Worm (Caenorhabditis elegans): ENCODE measurements around the gene famh-161.

famh-161 gene

ce11 chrV:20506542-20506941, 27.4 kb downstream of the famh-161 start:
- TF ChIP-seq ztf-23 (GFP tag; IDR thresholded peaks at IDR 0.05) (no peak), med-1 (GFP tag; optimal IDR thresholded peaks at IDR 0.05; ENCODE audit: insufficient read depth) (no peak), tab-1 (GFP tag; IDR thresholded peaks at IDR 0.05) (no peak), flt-1 (GFP tag; IDR thresholded peaks at IDR 0.05) (no peak), klf-2 (GFP tag; conservative IDR thresholded peaks at IDR 0.05) (no peak), ref-1 (GFP tag; conservative IDR thresholded peaks at IDR 0.05) (no peak), cog-1 (tag; optimal IDR thresholded peaks at IDR 0.05) (no peak), ztf-29 (GFP tag; IDR thresholded peaks at IDR 0.05) (no peak), T22C8.4 (GFP tag; IDR thresholded peaks at IDR 0.05) (no peak)

ce11 chrV:20504997-20505396, 29.0 kb downstream of the famh-161 start, which contains the start of gene Y38H6C.4:
Gene Y38H6C.4 (minus strand): TSS chrV:20505097.
- no peak for TF ChIP-seq T22C8.4 (GFP tag; IDR thresholded peaks at IDR 0.05)

- TF ChIP-seq T22C8.4 (GFP tag; IDR thresholded peaks at IDR 0.05): no peak
- TF ChIP-seq flt-1 (GFP tag; IDR thresholded peaks at IDR 0.05): no peak
- TF ChIP-seq ztf-23 (GFP tag; IDR thresholded peaks at IDR 0.05): no peak
- no peak for TF ChIP-seq tab-1 (GFP tag; IDR thresholded peaks at IDR 0.05)
- no peak for TF ChIP-seq cog-1 (tag; optimal IDR thresholded peaks at IDR 0.05)
- no peak for TF ChIP-seq klf-2 (GFP tag; conservative IDR thresholded peaks at IDR 0.05)
- TF ChIP-seq med-1 (GFP tag; optimal IDR thresholded peaks at IDR 0.05; ENCODE audit: insufficient read depth): no peak
- TF ChIP-seq ref-1 (GFP tag; conservative IDR thresholded peaks at IDR 0.05): no peak
- no peak for TF ChIP-seq ztf-29 (GFP tag; IDR thresholded peaks at IDR 0.05)
Observed at ce11 chrV:20500405-20500804, 33.6 kb downstream of the famh-161 start, which contains the start of gene dct-14. Gene dct-14 (minus strand): TSS chrV:20500505.

- TF ChIP-seq klf-2 (GFP tag; conservative IDR thresholded peaks at IDR 0.05) (no peak), tab-1 (GFP tag; IDR thresholded peaks at IDR 0.05) (no peak), ztf-29 (GFP tag; IDR thresholded peaks at IDR 0.05) (no peak), T22C8.4 (GFP tag; IDR thresholded peaks at IDR 0.05) (no peak)
Observed at ce11 chrV:20499642-20500041, 34.3 kb downstream of the famh-161 start.

ce11 chrV:20498980-20499379, 35.0 kb downstream of the famh-161 start, which contains the start of gene dct-16:
Gene dct-16 (minus strand): TSS chrV:20499057.
- TF ChIP-seq cog-1 (tag; optimal IDR thresholded peaks at IDR 0.05): no peak
- TF ChIP-seq ztf-23 (GFP tag; IDR thresholded peaks at IDR 0.05): no peak

- no peak for TF ChIP-seq ztf-23 (GFP tag; IDR thresholded peaks at IDR 0.05)
Observed at ce11 chrV:20497537-20497936, 36.4 kb downstream of the famh-161 start.

ce11 chrV:20493271-20494231, 40.4 kb downstream of the famh-161 start, which contains the start of gene B0250.5:
Gene B0250.5 (plus strand): TSS chrV:20493924.
- TF ChIP-seq klf-2 (GFP tag; conservative IDR thresholded peaks at IDR 0.05) (no peak), ztf-23 (GFP tag; IDR thresholded peaks at IDR 0.05) (0 out of 2 replicates have a peak, but pooled peaks have one; percentile 42)

ce11 chrV:20492385-20492784, 41.6 kb downstream of the famh-161 start, which contains the start of gene srbc-79:
Gene srbc-79 (minus strand): TSS chrV:20492485.
- no peak for TF ChIP-seq med-1 (GFP tag; optimal IDR thresholded peaks at IDR 0.05; ENCODE audit: insufficient read depth)
- TF ChIP-seq klf-2 (GFP tag; conservative IDR thresholded peaks at IDR 0.05): no peak
- TF ChIP-seq T22C8.4 (GFP tag; IDR thresholded peaks at IDR 0.05): no peak
- no peak for TF ChIP-seq ztf-23 (GFP tag; IDR thresholded peaks at IDR 0.05)
- TF ChIP-seq tab-1 (GFP tag; IDR thresholded peaks at IDR 0.05): no peak
- no peak for TF ChIP-seq ztf-29 (GFP tag; IDR thresholded peaks at IDR 0.05)

ce11 chrV:20489102-20489501, 44.9 kb downstream of the famh-161 start, which contains the start of gene srbc-78:
Gene srbc-78 (minus strand): TSS chrV:20489202.
- TF ChIP-seq ztf-29 (GFP tag; IDR thresholded peaks at IDR 0.05) (no peak), T22C8.4 (GFP tag; IDR thresholded peaks at IDR 0.05) (no peak), cog-1 (tag; optimal IDR thresholded peaks at IDR 0.05) (no peak), tab-1 (GFP tag; IDR thresholded peaks at IDR 0.05) (no peak), ztf-23 (GFP tag; IDR thresholded peaks at IDR 0.05) (no peak), flt-1 (GFP tag; IDR thresholded peaks at IDR 0.05) (no peak), med-1 (GFP tag; optimal IDR thresholded peaks at IDR 0.05; ENCODE audit: insufficient read depth) (no peak), klf-2 (GFP tag; conservative IDR thresholded peaks at IDR 0.05) (no peak), ref-1 (GFP tag; conservative IDR thresholded peaks at IDR 0.05) (no peak)

ce11 chrV:20486549-20486948, 47.4 kb downstream of the famh-161 start:
- TF ChIP-seq flt-1 (GFP tag; IDR thresholded peaks at IDR 0.05): no peak
- no peak for TF ChIP-seq med-1 (GFP tag; optimal IDR thresholded peaks at IDR 0.05; ENCODE audit: insufficient read depth)
- TF ChIP-seq ref-1 (GFP tag; conservative IDR thresholded peaks at IDR 0.05): no peak
- TF ChIP-seq cog-1 (tag; optimal IDR thresholded peaks at IDR 0.05): no peak
- no peak for TF ChIP-seq ztf-23 (GFP tag; IDR thresholded peaks at IDR 0.05)
- no peak for TF ChIP-seq klf-2 (GFP tag; conservative IDR thresholded peaks at IDR 0.05)
- TF ChIP-seq ztf-29 (GFP tag; IDR thresholded peaks at IDR 0.05): no peak
- no peak for TF ChIP-seq T22C8.4 (GFP tag; IDR thresholded peaks at IDR 0.05)
- TF ChIP-seq tab-1 (GFP tag; IDR thresholded peaks at IDR 0.05): no peak
